Worm (Caenorhabditis elegans): ENCODE results near the gene Y58A7A.2.
A peak's percentile ranks its signal among the peaks of the same experiment; 100 is the strongest.

Gene Y58A7A.2

DNA sequence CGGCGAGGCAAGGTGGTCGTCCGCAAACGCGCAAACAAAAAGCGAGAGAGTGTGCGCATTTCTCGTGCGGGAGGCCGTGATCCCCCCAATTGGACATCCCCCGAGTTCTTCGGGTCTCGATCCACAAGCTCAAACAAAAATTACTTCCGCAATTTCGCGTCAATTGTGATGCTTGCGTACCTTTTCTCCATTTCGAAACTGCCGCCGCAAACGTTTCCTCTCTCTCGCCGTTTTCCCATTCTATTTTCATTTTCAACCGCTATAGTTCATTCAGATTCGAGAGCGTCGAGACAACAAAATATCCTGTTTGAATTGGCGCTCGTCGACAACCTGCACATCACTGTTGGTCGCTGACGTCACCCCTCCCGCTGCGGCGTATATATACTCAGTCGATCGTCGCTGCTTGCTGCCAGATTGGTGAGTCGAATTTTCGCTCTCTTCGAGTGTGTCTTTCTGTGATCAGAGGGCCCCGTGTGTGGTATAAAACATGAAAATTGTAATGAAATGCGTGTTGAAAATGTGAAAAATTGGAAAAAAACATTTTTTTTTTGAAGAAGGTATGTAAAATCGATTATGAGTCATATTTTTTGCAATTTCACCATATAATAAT lies 22.5 kb downstream of the Y58A7A.2 start, which contains the start of the genes pqn-51 and K11D12.14:
Gene pqn-51 (plus strand): TSS at position 275 of the 610 bp plus-strand sequence.
Gene K11D12.14 (plus strand): TSS at position 304 of the 610 bp plus-strand sequence.
- TF ChIP-seq lin-13 (tag; optimal IDR thresholded peaks at IDR 0.05) (peak; percentile 42), mls-2 (tag; optimal IDR thresholded peaks at IDR 0.05) (no peak), lin-32 (GFP tag; optimal IDR thresholded peaks at IDR 0.05) (no peak), cnd-1 (tag; optimal IDR thresholded peaks at IDR 0.05) (no peak), unc-120 (tag; optimal IDR thresholded peaks at IDR 0.05; ENCODE audit: poor library complexity, severe bottlenecking) (peak; percentile 95), nhr-237 (tag; optimal IDR thresholded peaks at IDR 0.05) (peak; percentile 92), snpc-4 (tag; optimal IDR thresholded peaks at IDR 0.05) (no peak), mep-1 (tag; optimal IDR thresholded peaks at IDR 0.05) (peak; percentile 3), hlh-1 (tag; optimal IDR thresholded peaks at IDR 0.05) (peak; percentile 53), ceh-83 (GFP tag; optimal IDR thresholded peaks at IDR 0.05) (no peak), ces-1 (GFP tag; optimal IDR thresholded peaks at IDR 0.05) (peak; percentile 87), zip-8 (tag; optimal IDR thresholded peaks at IDR 0.05) (no peak), drap-1 (GFP tag; optimal IDR thresholded peaks at IDR 0.05) (peak; percentile 61), lsy-2 (tag; optimal IDR thresholded peaks at IDR 0.05) (peak; percentile 63), nhr-2 (tag; optimal IDR thresholded peaks at IDR 0.05) (no peak), flh-1 (GFP tag; optimal IDR thresholded peaks at IDR 0.05) (no peak), elt-1 (tag; optimal IDR thresholded peaks at IDR 0.05; ENCODE audit: borderline replicate concordance, insufficient read depth) (no peak), blmp-1 (tag; optimal IDR thresholded peaks at IDR 0.05) (peak; percentile 88), ceh-43 (GFP tag; optimal IDR thresholded peaks at IDR 0.05) (no peak), sem-2 (GFP tag; optimal IDR thresholded peaks at IDR 0.05) (no peak), nhr-76 (tag; optimal IDR thresholded peaks at IDR 0.05) (no peak), nhr-28 (tag; optimal IDR thresholded peaks at IDR 0.05) (no peak), unc-39 (tag; optimal IDR thresholded peaks at IDR 0.05) (no peak), M03D4.4 (tag; optimal IDR thresholded peaks at IDR 0.05) (no peak), elt-3 (tag; optimal IDR thresholded peaks at IDR 0.05) (no peak), sptf-1 (tag; optimal IDR thresholded peaks at IDR 0.05) (peak; percentile 28), mab-5 (tag; optimal IDR thresholded peaks at IDR 0.05) (no peak), ham-2 (GFP tag; optimal IDR thresholded peaks at IDR 0.05) (no peak), ztf-11 (tag; optimal IDR thresholded peaks at IDR 0.05) (peak; percentile 10), nhr-12 (tag; optimal IDR thresholded peaks at IDR 0.05) (no peak), unc-62 (GFP tag; optimal IDR thresholded peaks at IDR 0.05) (peak; percentile 73), pha-4 (tag; optimal IDR thresholded peaks at IDR 0.05) (peak; percentile 42), tbx-8 (GFP tag; optimal IDR thresholded peaks at IDR 0.05) (peak; percentile 37), ceh-39 (tag; optimal IDR thresholded peaks at IDR 0.05) (no peak), bed-3 (GFP tag; optimal IDR thresholded peaks at IDR 0.05) (peak; percentile 35)

DNA sequence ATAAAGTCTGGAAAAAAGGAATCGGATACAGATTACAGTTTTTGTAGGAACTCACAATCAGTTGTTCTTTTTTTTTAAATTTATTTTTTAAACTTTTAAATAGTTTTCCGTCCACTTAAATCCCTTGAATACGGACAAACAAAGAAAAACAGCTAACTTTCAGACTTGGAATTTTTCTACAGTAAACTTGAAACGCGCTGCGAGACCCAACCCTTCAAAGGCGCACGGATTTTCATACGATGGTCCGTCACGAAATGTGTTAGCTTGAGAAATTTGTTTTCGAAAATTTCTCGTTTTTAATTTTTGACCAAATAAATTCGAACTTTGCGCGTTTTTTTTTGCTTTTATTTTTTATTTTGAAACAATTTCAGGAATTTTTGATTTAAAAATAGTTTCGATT lies 25.4 kb downstream of the Y58A7A.2 start:
- TF ChIP-seq pha-4 (tag; optimal IDR thresholded peaks at IDR 0.05) (no peak), unc-39 (tag; optimal IDR thresholded peaks at IDR 0.05) (no peak), mep-1 (tag; optimal IDR thresholded peaks at IDR 0.05) (no peak), ceh-83 (GFP tag; optimal IDR thresholded peaks at IDR 0.05) (no peak), nhr-76 (tag; optimal IDR thresholded peaks at IDR 0.05) (no peak), blmp-1 (tag; optimal IDR thresholded peaks at IDR 0.05) (no peak), mls-2 (tag; optimal IDR thresholded peaks at IDR 0.05) (no peak), ces-1 (GFP tag; optimal IDR thresholded peaks at IDR 0.05) (no peak), sem-2 (GFP tag; optimal IDR thresholded peaks at IDR 0.05) (no peak), ham-2 (GFP tag; optimal IDR thresholded peaks at IDR 0.05) (no peak), elt-3 (tag; optimal IDR thresholded peaks at IDR 0.05) (no peak), nhr-28 (tag; optimal IDR thresholded peaks at IDR 0.05) (no peak)

DNA sequence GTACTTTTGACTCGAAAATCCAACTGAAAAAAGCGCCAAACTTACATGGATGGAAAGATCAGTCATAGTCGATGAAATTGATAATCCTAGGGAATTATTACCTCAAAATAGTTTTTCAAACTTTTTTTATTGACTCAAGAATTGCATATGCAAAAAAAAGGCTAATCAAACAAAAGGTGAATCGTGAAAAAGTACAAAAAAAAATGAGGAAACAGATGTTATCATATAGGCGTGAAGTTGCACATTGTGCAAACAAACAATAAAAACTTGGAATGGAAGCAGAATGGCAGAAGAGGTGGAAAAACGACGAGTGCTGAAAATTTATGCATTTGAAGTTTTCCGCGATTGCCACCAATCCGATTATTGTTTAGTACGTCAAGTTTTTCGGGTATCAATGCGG lies 25.9 kb downstream of the Y58A7A.2 start, which contains the start of gene exc-14:
Gene exc-14 (minus strand): TSS at position 101 of the 400 bp plus-strand sequence.
- TF ChIP-seq lin-32 (GFP tag; optimal IDR thresholded peaks at IDR 0.05) (no peak), elt-3 (tag; optimal IDR thresholded peaks at IDR 0.05) (no peak), cnd-1 (tag; optimal IDR thresholded peaks at IDR 0.05) (no peak), nhr-12 (tag; optimal IDR thresholded peaks at IDR 0.05) (no peak), mab-5 (tag; optimal IDR thresholded peaks at IDR 0.05) (no peak), ceh-43 (GFP tag; optimal IDR thresholded peaks at IDR 0.05) (no peak), ham-2 (GFP tag; optimal IDR thresholded peaks at IDR 0.05) (no peak), nhr-76 (tag; optimal IDR thresholded peaks at IDR 0.05) (no peak), lin-13 (tag; optimal IDR thresholded peaks at IDR 0.05) (no peak), unc-62 (GFP tag; optimal IDR thresholded peaks at IDR 0.05) (no peak)

Data from whole organism, mixed stage, embryonic.